Worm (Caenorhabditis elegans): Measurements from ENCODE around the gene cht-2.

cht-2 gene

DNA sequence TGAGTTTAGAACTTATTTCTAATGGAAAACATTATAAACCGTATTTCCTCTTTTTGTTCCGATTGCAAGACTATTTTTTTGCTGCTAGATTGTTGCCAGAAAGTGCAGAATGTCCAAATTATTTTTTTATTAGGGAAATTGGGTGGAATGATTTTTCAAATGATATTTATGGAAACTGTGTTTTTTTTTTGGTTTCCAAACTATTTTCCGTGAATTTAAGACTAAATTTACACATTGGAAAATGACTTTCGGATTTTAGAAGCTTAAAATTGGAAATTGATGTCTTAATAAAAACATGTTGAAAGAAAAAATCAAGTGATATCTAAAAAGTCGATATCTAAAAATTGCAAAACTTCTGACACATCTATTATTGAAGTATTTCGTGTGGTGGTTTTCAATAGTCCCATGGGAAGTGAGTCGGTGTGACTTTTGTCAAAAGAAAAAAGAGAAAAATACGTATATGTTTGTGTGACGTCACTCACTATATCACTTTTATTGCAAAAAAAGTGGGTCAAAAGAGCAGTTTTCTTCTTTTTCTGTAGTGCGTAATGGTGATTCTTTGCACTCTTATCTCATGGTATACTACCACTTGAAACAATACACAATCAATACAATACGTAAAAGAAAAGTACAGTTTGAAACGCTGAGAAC is 16.5 kb upstream of the cht-2 start:
- TF ChIP-seq ceh-20 (GFP tag; IDR thresholded peaks at IDR 0.05) (0 out of 2 replicates have a peak, but pooled peaks have one; percentile 11), pha-4 (GFP tag; IDR thresholded peaks at IDR 0.05) (no peak), pha-4 (tag; optimal IDR thresholded peaks at IDR 0.05) (no peak), zip-2 (tag; optimal IDR thresholded peaks at IDR 0.05) (no peak), nhr-28 (tag; optimal IDR thresholded peaks at IDR 0.05) (peak; percentile 43), madf-9 (GFP tag; conservative IDR thresholded peaks at IDR 0.05) (no peak), nhr-102 (tag; optimal IDR thresholded peaks at IDR 0.05) (no peak), ztf-11 (tag; optimal IDR thresholded peaks at IDR 0.05) (no peak), aha-1 (tag) (peak; percentile 78), hlh-30 (tag; optimal IDR thresholded peaks at IDR 0.05; ENCODE audit: insufficient read depth) (peak; percentile 51), lsy-2 (tag; optimal IDR thresholded peaks at IDR 0.05) (peak in 1 of 2 experiments; percentile 9), hif-1 (tag; optimal IDR thresholded peaks at IDR 0.05) (no peak), unc-62 (GFP tag; optimal IDR thresholded peaks at IDR 0.05 in 1 of 2) (peak in 1 of 2 experiments; percentile 94), unc-62 (tag; optimal IDR thresholded peaks at IDR 0.05) (no peak), dve-1 (tag; optimal IDR thresholded peaks at IDR 0.05; ENCODE audit: insufficient read depth) (peak; percentile 16)

DNA sequence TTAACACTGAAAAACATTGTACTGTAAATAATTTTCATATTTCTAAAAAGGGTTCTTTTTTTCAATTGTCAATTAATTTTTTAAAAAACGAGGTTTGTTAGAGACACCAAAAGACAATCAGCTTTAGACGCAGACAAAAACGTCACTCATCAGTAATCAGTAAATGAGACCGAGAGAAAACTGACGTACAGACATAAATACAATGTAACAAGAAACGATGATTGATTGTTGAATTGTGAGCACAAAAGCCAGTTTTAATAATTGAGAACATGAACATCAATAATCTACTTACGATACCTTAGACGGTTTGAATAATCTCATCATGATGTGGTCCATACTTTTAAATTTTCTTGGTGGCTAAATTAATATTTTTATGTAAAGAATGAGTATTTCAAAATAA is 14.0 kb upstream of the cht-2 start:
- TF ChIP-seq dmd-9 (GFP tag; IDR thresholded peaks at IDR 0.05) (no peak), dve-1 (tag; optimal IDR thresholded peaks at IDR 0.05; ENCODE audit: insufficient read depth) (peak; percentile 67), nhr-48 (tag; optimal IDR thresholded peaks at IDR 0.05) (peak; percentile 21), nhr-28 (tag; optimal IDR thresholded peaks at IDR 0.05) (peak; percentile 16), gei-8 (GFP tag; optimal IDR thresholded peaks at IDR 0.05) (no peak), unc-62 (GFP tag; optimal IDR thresholded peaks at IDR 0.05 in 1 of 2) (peak in 1 of 2 experiments; percentile 87), unc-62 (tag; optimal IDR thresholded peaks at IDR 0.05) (no peak), dmd-6 (GFP tag; IDR thresholded peaks at IDR 0.05) (peak; percentile 56; the same call in 1 of the 2 replicates), lin-38 (GFP tag; IDR thresholded peaks at IDR 0.05) (no peak), daf-16 (GFP tag; optimal IDR thresholded peaks at IDR 0.05) (no peak), daf-16 (tag; optimal IDR thresholded peaks at IDR 0.05) (peak; percentile 35), hlh-11 (tag; optimal IDR thresholded peaks at IDR 0.05) (peak; percentile 2)

DNA sequence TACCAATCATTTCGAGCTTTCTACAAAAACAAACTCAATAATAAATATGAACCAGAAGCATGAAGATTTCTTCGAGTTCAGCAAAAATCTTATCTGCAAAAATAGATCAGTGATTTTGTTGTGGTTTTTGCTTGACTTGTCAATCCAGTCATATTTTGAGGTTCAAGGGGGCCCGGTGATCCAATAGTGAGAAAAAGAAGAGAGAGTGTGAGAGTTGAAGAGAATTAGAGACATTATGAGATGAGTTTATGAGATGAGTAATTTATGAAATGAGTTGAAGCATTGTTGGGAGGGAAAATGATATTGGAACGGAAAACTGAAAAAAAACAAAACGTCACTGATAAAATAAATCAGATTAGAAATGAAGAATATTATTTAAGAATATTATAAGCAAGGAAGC is 11.8 kb upstream of the cht-2 start, which contains the start of gene T13H5.1:
Gene T13H5.1, minus strand, starts transcription at position 101 of the 400 bp plus-strand sequence.
- TF ChIP-seq aha-1 (tag) (peak; percentile 12), ceh-82 (tag; optimal IDR thresholded peaks at IDR 0.05) (no peak)

DNA sequence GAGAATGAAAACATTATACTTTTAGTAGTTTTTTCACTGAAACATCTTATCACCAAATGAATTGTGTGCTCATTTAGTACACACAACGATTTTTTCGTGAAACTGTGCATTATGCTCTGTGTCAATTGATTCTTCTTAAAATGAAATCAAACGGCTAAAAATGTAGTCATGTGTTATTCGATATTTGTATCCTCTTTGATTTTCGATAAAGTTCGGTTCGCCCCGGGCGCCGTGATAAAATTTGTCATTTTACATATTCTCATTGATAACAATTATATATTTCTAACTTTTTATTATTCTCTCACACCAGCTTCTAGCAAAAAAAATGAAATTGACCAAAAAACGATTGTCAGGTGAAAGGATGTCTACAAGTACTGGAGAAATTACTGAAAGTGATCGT is 6.0 kb upstream of the cht-2 start, which contains the start of gene ctg-2:
Gene ctg-2, plus strand, starts transcription at position 326 of the 400 bp plus-strand sequence.
- TF ChIP-seq dve-1 (tag; optimal IDR thresholded peaks at IDR 0.05; ENCODE audit: insufficient read depth) (peak; percentile 57), T20F7.1 (GFP tag; optimal IDR thresholded peaks at IDR 0.05) (peak; percentile 7), aha-1 (tag) (no peak), lin-15B (tag; optimal IDR thresholded peaks at IDR 0.05) (no peak), fkh-10 (GFP tag; optimal IDR thresholded peaks at IDR 0.05) (no peak), nhr-41 (GFP tag; IDR thresholded peaks at IDR 0.05) (no peak), lin-39 (tag; optimal IDR thresholded peaks at IDR 0.05) (no peak), unc-62 (GFP tag; optimal IDR thresholded peaks at IDR 0.05 in 1 of 2) (peak in 1 of 2 experiments; percentile 86), unc-62 (tag; optimal IDR thresholded peaks at IDR 0.05) (no peak), duxl-1 (tag; optimal IDR thresholded peaks at IDR 0.05; ENCODE audit: poor library complexity) (no peak), php-3 (GFP tag; IDR thresholded peaks at IDR 0.05) (peak; percentile 39; the same call in 1 of the 2 replicates), fos-1 (tag; optimal IDR thresholded peaks at IDR 0.05) (no peak), set-16 (GFP tag; IDR thresholded peaks at IDR 0.05) (no peak), vab-7 (GFP tag; IDR thresholded peaks at IDR 0.05) (no peak), daf-16 (GFP tag; optimal IDR thresholded peaks at IDR 0.05) (no peak), daf-16 (tag; optimal IDR thresholded peaks at IDR 0.05) (peak; percentile 55), nhr-28 (tag; optimal IDR thresholded peaks at IDR 0.05) (peak; percentile 91), nhr-48 (tag; optimal IDR thresholded peaks at IDR 0.05) (no peak), pqm-1 (tag; optimal IDR thresholded peaks at IDR 0.05) (peak; percentile 75), dmd-6 (GFP tag; IDR thresholded peaks at IDR 0.05) (peak; percentile 58), arid-1 (GFP tag; conservative IDR thresholded peaks at IDR 0.05) (no peak)

Data from whole organism, L4 larva.